Fruit fly (Drosophila melanogaster) whole organism, embryonic: ENCODE results near the gene aop.

Source experiments
- CG10366 ChIP-seq: fragments of 200-800 bp; sonication (Bioruptor generic); IDR thresholded peaks from 2 replicates; pipeline ENCODE4 v1.3.6; 2022; ENCODE audit warnings: missing biosample characterization, missing genetic modification characterization
- CG12391 ChIP-seq: fragments of 200-800 bp; sonication (Bioruptor generic); optimal IDR thresholded peaks from 3 replicates; lab custom pipeline; 2018; ENCODE audit warnings: missing biosample characterization, mild to moderate bottlenecking, missing genetic modification characterization, moderate library complexity
- CG14441 ChIP-seq: fragments of 200-800 bp; sonication (Bioruptor generic); IDR thresholded peaks from 2 replicates; pipeline ENCODE4 v1.3.6; 2022; ENCODE audit warnings: missing biosample characterization, missing genetic modification characterization
- CG14667 ChIP-seq: fragments of 200-800 bp; sonication (Bioruptor generic); IDR thresholded peaks from 2 replicates; pipeline ENCODE4 v1.3.6; 2022; ENCODE audit warnings: missing biosample characterization, missing genetic modification characterization
- CG14860 ChIP-seq: fragments of 200-800 bp; sonication (Bioruptor generic); IDR thresholded peaks from 3 replicates; pipeline ENCODE4 v1.3.6; 2022; ENCODE audit warnings: missing biosample characterization, missing genetic modification characterization; ENCODE audit not compliant: partially characterized antibody
- CG15073 ChIP-seq: fragments of 200-800 bp; sonication (Bioruptor generic); optimal IDR thresholded peaks from 2 replicates; lab custom pipeline; 2016; ENCODE audit warnings: missing biosample characterization, missing genetic modification characterization
- CG1602 ChIP-seq: fragments of 200-800 bp; sonication (Bioruptor generic); optimal IDR thresholded peaks from 3 replicates; lab custom pipeline; 2016; ENCODE audit warnings: missing biosample characterization, missing genetic modification characterization
- CG17912 ChIP-seq: fragments of 200-800 bp; sonication (Bioruptor generic); optimal IDR thresholded peaks from 2 replicates; lab custom pipeline; 2018; ENCODE audit warnings: missing biosample characterization, mild to moderate bottlenecking, missing genetic modification characterization
- CG18262 ChIP-seq: fragments of 200-800 bp; optimal IDR thresholded peaks from 3 replicates; lab custom pipeline; 2019; ENCODE audit warnings: missing biosample characterization, mild to moderate bottlenecking, missing genetic modification characterization, moderate library complexity
- CG18599 ChIP-seq: fragments of 200-800 bp; sonication (Bioruptor generic); optimal IDR thresholded peaks from 3 replicates; lab custom pipeline; 2017; ENCODE audit warnings: missing biosample characterization, missing genetic modification characterization, mild to moderate bottlenecking, moderate library complexity, missing genetic modification reagents
- CG18619 ChIP-seq: fragments of 200-800 bp; sonication (Bioruptor generic); optimal IDR thresholded peaks from 3 replicates; lab custom pipeline; 2017; ENCODE audit warnings: missing biosample characterization, mild to moderate bottlenecking, missing genetic modification characterization
- CG2678 ChIP-seq: fragments of 200-800 bp; sonication (Bioruptor generic); optimal IDR thresholded peaks from 3 replicates; lab custom pipeline; 2019; ENCODE audit warnings: missing biosample characterization, mild to moderate bottlenecking, missing genetic modification characterization, moderate library complexity
- CG3281 ChIP-seq: fragments of 200-800 bp; sonication (Bioruptor generic); optimal IDR thresholded peaks from 3 replicates; lab custom pipeline; 2017; ENCODE audit warnings: missing biosample characterization, mild to moderate bottlenecking, missing genetic modification characterization
- CG33213 ChIP-seq: fragments of 200-800 bp; sonication (Bioruptor generic); optimal IDR thresholded peaks from 3 replicates; lab custom pipeline; 2016; ENCODE audit warnings: missing biosample characterization, missing genetic modification characterization
- CG4282 ChIP-seq: fragments of 200-800 bp; sonication (Bioruptor generic); optimal IDR thresholded peaks from 2 replicates; lab custom pipeline; 2016; ENCODE audit warnings: missing biosample characterization, missing genetic modification characterization
- CG4617 ChIP-seq: fragments of 200-800 bp; sonication (Bioruptor generic); optimal IDR thresholded peaks from 3 replicates; lab custom pipeline; 2016; ENCODE audit warnings: missing biosample characterization, missing genetic modification characterization, borderline replicate concordance
- CG7556 ChIP-seq: fragments of 200-800 bp; sonication (Bioruptor generic); optimal IDR thresholded peaks from 2 replicates; lab custom pipeline; 2017; ENCODE audit warnings: missing biosample characterization, mild to moderate bottlenecking, missing genetic modification characterization
- CG7745 ChIP-seq: fragments of 200-800 bp; sonication (Bioruptor generic); optimal IDR thresholded peaks from 2 replicates; lab custom pipeline; 2018; ENCODE audit warnings: missing biosample characterization, mild to moderate bottlenecking, missing genetic modification characterization, moderate library complexity
- CG8281 ChIP-seq: fragments of 200-800 bp; sonication (Bioruptor generic); optimal IDR thresholded peaks from 2 replicates; lab custom pipeline; 2018; ENCODE audit warnings: missing biosample characterization, mild to moderate bottlenecking, missing genetic modification characterization, moderate library complexity
- CG8765 ChIP-seq: fragments of 200-800 bp; sonication (Bioruptor generic); IDR thresholded peaks from 2 replicates; pipeline ENCODE4 v1.3.6; 2022; ENCODE audit warnings: missing biosample characterization, missing genetic modification characterization
- CG9609 ChIP-seq: fragments of 200-800 bp; sonication (Bioruptor generic); optimal IDR thresholded peaks from 3 replicates; lab custom pipeline; 2016; ENCODE audit warnings: missing biosample characterization, missing genetic modification characterization
- CG9932 ChIP-seq: fragments of 200-800 bp; sonication (Bioruptor generic); IDR thresholded peaks from 2 replicates; pipeline ENCODE4 v1.3.6; 2022; ENCODE audit warnings: missing biosample characterization, missing genetic modification characterization
- Eip74EF ChIP-seq, 2 experiments: fragments of 200-800 bp in 1 of 2; fragments of >200 bp in 1 of 2; sonication (Bioruptor generic) in 1 of 2; optimal IDR thresholded peaks; 2 replicates each; lab custom pipeline; 2017 to 2019; ENCODE audit warnings: missing biosample characterization in 2 of 2, missing genetic modification characterization in 2 of 2, mild to moderate bottlenecking in 1 of 2, moderate library complexity in 1 of 2
- Ets97D ChIP-seq: fragments of 200-800 bp; sonication (Bioruptor generic); optimal IDR thresholded peaks from 3 replicates; lab custom pipeline; 2016; ENCODE audit warnings: missing biosample characterization, missing genetic modification characterization
- HmgD ChIP-seq: fragments of 200-800 bp; sonication (Bioruptor generic); optimal IDR thresholded peaks from 3 replicates; lab custom pipeline; 2016; ENCODE audit warnings: missing biosample characterization, missing genetic modification characterization
- Jarid2 ChIP-seq: fragments of 200-800 bp; sonication (Bioruptor generic); optimal IDR thresholded peaks from 3 replicates; lab custom pipeline; 2017; ENCODE audit warnings: mild to moderate bottlenecking, missing biosample characterization, missing genetic modification reagents, missing genetic modification characterization
- Myb ChIP-seq: fragments of 200-800 bp; sonication (Bioruptor generic); optimal IDR thresholded peaks from 2 replicates; lab custom pipeline; 2016; ENCODE audit warnings: missing biosample characterization, missing genetic modification characterization
- Neu2 ChIP-seq: fragments of 200-800 bp; sonication (Bioruptor generic); optimal IDR thresholded peaks from 3 replicates; lab custom pipeline; 2016; ENCODE audit warnings: missing biosample characterization, missing genetic modification characterization, borderline replicate concordance
- Nf-YC ChIP-seq: fragments of 200-800 bp; optimal IDR thresholded peaks from 3 replicates; lab custom pipeline; 2019; ENCODE audit warnings: missing biosample characterization, mild to moderate bottlenecking, missing genetic modification characterization, moderate library complexity
- Usf ChIP-seq: fragments of 200-800 bp; sonication (Bioruptor generic); optimal IDR thresholded peaks from 2 replicates; lab custom pipeline; 2017; ENCODE audit warnings: missing genotype, missing biosample characterization, missing genetic modification characterization
- ara ChIP-seq: fragments of 200-800 bp; sonication (Bioruptor generic); IDR thresholded peaks from 2 replicates; pipeline ENCODE4 v1.3.6; 2022; ENCODE audit warnings: missing biosample characterization, missing genetic modification characterization
- az2 ChIP-seq: fragments of 200-800 bp; sonication (Bioruptor generic); optimal IDR thresholded peaks from 3 replicates; lab custom pipeline; 2016; ENCODE audit warnings: missing biosample characterization, missing genetic modification characterization
- bcd ChIP-seq: fragments of 200-800 bp; sonication (Bioruptor generic); optimal IDR thresholded peaks from 2 replicates; lab custom pipeline; 2017; ENCODE audit warnings: missing biosample characterization, mild to moderate bottlenecking, missing genetic modification characterization
- dati ChIP-seq: fragments of 200-800 bp; sonication (Bioruptor generic); IDR thresholded peaks from 2 replicates; pipeline ENCODE4 v1.3.6; 2022; ENCODE audit warnings: missing biosample characterization, missing genetic modification characterization
- disco-r ChIP-seq: fragments of 200-800 bp; sonication (Bioruptor generic); optimal IDR thresholded peaks from 2 replicates; lab custom pipeline; 2016; ENCODE audit warnings: missing biosample characterization, missing genetic modification characterization
- eyg ChIP-seq: fragments of 200-800 bp; sonication (Bioruptor generic); optimal IDR thresholded peaks from 3 replicates; lab custom pipeline; 2016; ENCODE audit warnings: missing biosample characterization, missing genetic modification characterization
- fd3F ChIP-seq: fragments of 200-800 bp; sonication (Bioruptor generic); optimal IDR thresholded peaks from 2 replicates; lab custom pipeline; 2018; ENCODE audit warnings: missing biosample characterization, mild to moderate bottlenecking, missing genetic modification characterization, moderate library complexity
- ham ChIP-seq: fragments of 200-800 bp; sonication (Bioruptor generic); IDR thresholded peaks from 2 replicates; pipeline ENCODE4 v1.3.6; 2022; ENCODE audit warnings: missing biosample characterization, missing genetic modification characterization
- jigr1 ChIP-seq: fragments of 200-800 bp; sonication (Bioruptor generic); IDR thresholded peaks from 3 replicates; pipeline ENCODE4 v1.3.6; 2022; ENCODE audit warnings: missing biosample characterization, missing genetic modification characterization
- knrl ChIP-seq: fragments of 200-800 bp; sonication (Bioruptor generic); IDR thresholded peaks from 3 replicates; pipeline ENCODE4 v1.3.6; 2022; ENCODE audit warnings: missing biosample characterization, missing genetic modification characterization; ENCODE audit not compliant: partially characterized antibody
- odd ChIP-seq: fragments of 200-800 bp; sonication (Bioruptor generic); optimal IDR thresholded peaks from 2 replicates; lab custom pipeline; 2017; ENCODE audit warnings: missing biosample characterization, mild to moderate bottlenecking, missing genetic modification characterization
- prd ChIP-seq, 3 experiments: fragments of >200 bp in 2 of 3; fragments of 200-800 bp in 1 of 3; sonication (Bioruptor generic) in 1 of 3; optimal IDR thresholded peaks in 2 of 3; IDR thresholded peaks in 1 of 3; 2 replicates in 2 of 3; 3 replicates in 1 of 3; pipeline versions ENCODE4 v1.3.6 to Lab custom; 2017 to 2022; ENCODE audit warnings: missing biosample characterization in 1 of 3, missing genetic modification characterization in 1 of 3
- pzg ChIP-seq: fragments of 200-800 bp; sonication (Bioruptor generic); optimal IDR thresholded peaks from 3 replicates; lab custom pipeline; 2018; ENCODE audit warnings: missing biosample characterization, mild to moderate bottlenecking, missing genetic modification characterization, moderate library complexity
- sqz ChIP-seq: fragments of 200-800 bp; sonication (Bioruptor generic); optimal IDR thresholded peaks from 3 replicates; lab custom pipeline; 2018; ENCODE audit warnings: missing biosample characterization, mild to moderate bottlenecking, missing genetic modification characterization
- zen2 ChIP-seq: fragments of 200-800 bp; sonication (Bioruptor generic); IDR thresholded peaks from 3 replicates; pipeline ENCODE4 v1.3.6; 2022; ENCODE audit warnings: missing biosample characterization, missing genetic modification characterization; ENCODE audit not compliant: partially characterized antibody
- zfh2 ChIP-seq: fragments of 200-800 bp; sonication (Bioruptor generic); optimal IDR thresholded peaks from 2 replicates; lab custom pipeline; 2016; ENCODE audit warnings: missing biosample characterization, missing genetic modification characterization

aop gene

dm6 chr2L:2163568-2163953 is 15.0 kb downstream of the aop start (continued):
- TF ChIP-seq CG2678 (tag; lab: Kevin White, UChicago) (peak; percentile 86), Ets97D (peak; percentile 66), CG4617 (GFP tag; lab: Kevin White, UChicago) (peak; percentile 82), bcd (GFP tag; lab: Kevin White, UChicago) (peak; percentile 89), zen2 (no peak), Jarid2 (GFP tag; lab: Kevin White, UChicago) (peak; percentile 50), CG15073 (peak; percentile 26), disco-r (GFP tag; lab: Kevin White, UChicago) (peak; percentile 67), jigr1 (GFP tag; lab: Robert Waterston, UW) (peak; percentile 77; the same call in 2 of the 3 replicates), Myb (GFP tag; lab: Kevin White, UChicago) (peak; percentile 79), CG17912 (GFP tag; lab: Kevin White, UChicago) (no peak), CG4282 (GFP tag; lab: Kevin White, UChicago) (peak; percentile 58), Neu2 (GFP tag; lab: Kevin White, UChicago) (peak; percentile 84), eyg (GFP tag; lab: Kevin White, UChicago) (peak; percentile 63), odd (GFP tag; lab: Kevin White, UChicago) (peak; percentile 70), CG12391 (tag; lab: Kevin White, UChicago) (peak; percentile 91), dati (peak; percentile 92), Eip74EF (GFP tag; optimal IDR thresholded peaks at IDR 0.05; lab: Kevin White, UChicago) (peak in 1 of 2 experiments; percentile 57), Usf (GFP tag; lab: Kevin White, UChicago) (peak; percentile 90), zfh2 (GFP tag; lab: Kevin White, UChicago) (peak; percentile 82), CG14860 (GFP tag; lab: Robert Waterston, UW) (no peak), CG3281 (peak; percentile 62), CG8765 (GFP tag; lab: Robert Waterston, UW) (peak; percentile 97), CG33213 (GFP tag; lab: Kevin White, UChicago) (peak; percentile 72), CG14667 (peak; percentile 91), ham (GFP tag; lab: Robert Waterston, UW) (peak; percentile 66; the same call in 1 of the 2 replicates), HmgD (GFP tag; lab: Kevin White, UChicago) (no peak), CG18262 (tag; lab: Kevin White, UChicago) (peak; percentile 93), Nf-YC (tag; lab: Kevin White, UChicago) (peak; percentile 27), CG18619 (GFP tag; lab: Kevin White, UChicago) (peak; percentile 87), CG1602 (GFP tag; lab: Kevin White, UChicago) (peak; percentile 84), fd3F (GFP tag; lab: Kevin White, UChicago) (peak; percentile 40), CG9609 (GFP tag; lab: Kevin White, UChicago) (peak; percentile 94), knrl (no peak), sqz (GFP tag; lab: Kevin White, UChicago) (peak; percentile 79), az2 (GFP tag; lab: Kevin White, UChicago) (peak; percentile 86), CG18599 (GFP tag; lab: Kevin White, UChicago) (peak; percentile 84), CG7745 (tag; lab: Kevin White, UChicago) (peak; percentile 41), CG14441 (peak; percentile 86), CG9932 (GFP tag; lab: Robert Waterston, UW) (peak; percentile 85), pzg (no peak), prd (optimal IDR thresholded peaks at IDR 0.05; lab: Kevin White, UChicago) (no peak), prd (GFP tag; IDR thresholded peaks at IDR 0.05; lab: Robert Waterston, UW) (peak; percentile 98), CG8281 (peak; percentile 67), CG10366 (peak; percentile 89), CG7556 (GFP tag; lab: Kevin White, UChicago) (peak; percentile 87), ara (GFP tag; lab: Robert Waterston, UW) (peak; percentile 97)
